Fruit fly (Drosophila melanogaster): ENCODE data around the gene comt.

The comt gene

dm6 chrX:13296405-13297183 is 37.8 kb downstream of the comt start, which contains the start of gene CG1622 (continued):
- TF ChIP-seq CG11456 (GFP tag; IDR thresholded peaks at IDR 0.05) (peak; percentile 43; the same call in 1 of the 3 replicates), sisA (GFP tag; IDR thresholded peaks at IDR 0.05) (no peak), CG10959 (GFP tag; IDR thresholded peaks at IDR 0.05) (no peak), pfk (GFP tag; optimal IDR thresholded peaks at IDR 0.05) (no peak), hbn (GFP tag; IDR thresholded peaks at IDR 0.05; ENCODE audit: partially characterized antibody) (no peak), CG11504 (tag; optimal IDR thresholded peaks at IDR 0.05) (no peak), CG1529 (GFP tag; optimal IDR thresholded peaks at IDR 0.05) (no peak), grn (GFP tag; optimal IDR thresholded peaks at IDR 0.05) (no peak), sr (GFP tag; IDR thresholded peaks at IDR 0.05) (no peak), dimm (GFP tag; IDR thresholded peaks at IDR 0.05) (no peak), mld (GFP tag; IDR thresholded peaks at IDR 0.05; ENCODE audit: partially characterized antibody) (no peak), NK7.1 (GFP tag; optimal IDR thresholded peaks at IDR 0.05) (no peak), CG34376 (GFP tag; optimal IDR thresholded peaks at IDR 0.05) (no peak), CG3163 (GFP tag; optimal IDR thresholded peaks at IDR 0.05) (no peak), CG11247 (GFP tag; IDR thresholded peaks at IDR 0.05) (no peak; the same call in 1 of the 2 replicates), jumu (GFP tag; optimal IDR thresholded peaks at IDR 0.05) (no peak), lola (GFP tag; optimal IDR thresholded peaks at IDR 0.05) (peak in 1 of 3 experiments; percentile 22), CG31388 (GFP tag; optimal IDR thresholded peaks at IDR 0.05) (no peak), CG10462 (GFP tag; optimal IDR thresholded peaks at IDR 0.05) (no peak), CG15269 (tag; optimal IDR thresholded peaks at IDR 0.05) (no peak), pan (optimal IDR thresholded peaks at IDR 0.05) (no peak), pan (GFP tag; optimal IDR thresholded peaks at IDR 0.05 in 1 of 2, IDR thresholded peaks at IDR 0.05 in 1 of 2) (no peak), salm (tag; optimal IDR thresholded peaks at IDR 0.05) (no peak), CG1024 (GFP tag; IDR thresholded peaks at IDR 0.05) (no peak), CG12744 (GFP tag; optimal IDR thresholded peaks at IDR 0.05) (no peak), CG42726 (GFP tag; IDR thresholded peaks at IDR 0.05; ENCODE audit: partially characterized antibody) (no peak), Dfd (GFP tag; optimal IDR thresholded peaks at IDR 0.05) (no peak), Atf3 (GFP tag; optimal IDR thresholded peaks at IDR 0.05) (no peak), CG8944 (GFP tag; optimal IDR thresholded peaks at IDR 0.05) (no peak), mam (GFP tag; optimal IDR thresholded peaks at IDR 0.05) (no peak), CG4360 (GFP tag; IDR thresholded peaks at IDR 0.05) (no peak), lbe (GFP tag; optimal IDR thresholded peaks at IDR 0.05) (no peak), gcm (GFP tag; optimal IDR thresholded peaks at IDR 0.05) (peak; percentile 17), Dll (GFP tag; IDR thresholded peaks at IDR 0.05; ENCODE audit: partially characterized antibody) (no peak), CG10431 (GFP tag; optimal IDR thresholded peaks at IDR 0.05) (peak; percentile 97), pita (GFP tag; optimal IDR thresholded peaks at IDR 0.05) (no peak), Lim3 (GFP tag; IDR thresholded peaks at IDR 0.05) (no peak), CG12659 (GFP tag; optimal IDR thresholded peaks at IDR 0.05) (peak; percentile 59), org-1 (GFP tag; optimal IDR thresholded peaks at IDR 0.05) (no peak), Taf1 (GFP tag; IDR thresholded peaks at IDR 0.05) (peak; percentile 14; the same call in 1 of the 2 replicates), BEAF-32 (GFP tag; optimal IDR thresholded peaks at IDR 0.05) (peak; percentile 47), Nf-YB (GFP tag; optimal IDR thresholded peaks at IDR 0.05) (peak; percentile 7), cwo (GFP tag; optimal IDR thresholded peaks at IDR 0.05) (no peak), Trl (optimal IDR thresholded peaks at IDR 0.05) (no peak), Trl (GFP tag; optimal IDR thresholded peaks at IDR 0.05) (no peak), her (GFP tag; optimal IDR thresholded peaks at IDR 0.05) (no peak), CG7271 (tag; optimal IDR thresholded peaks at IDR 0.05) (no peak), cad (GFP tag; optimal IDR thresholded peaks at IDR 0.05) (no peak), Atf-2 (GFP tag; optimal IDR thresholded peaks at IDR 0.05) (no peak), emc (GFP tag; optimal IDR thresholded peaks at IDR 0.05) (no peak), Adf1 (GFP tag; IDR thresholded peaks at IDR 0.05) (no peak)
